Worm (Caenorhabditis elegans) whole organism, midembryonic: ENCODE data around the gene ttr-35.

Experiments
- flt-1 ChIP-seq: fragments of 200-800 bp; sonication (Bioruptor generic); IDR thresholded peaks from 2 replicates; pipeline ENCODE4 v1.3.6; 2022; ENCODE audit warnings: missing genetic modification characterization, missing compliant biosample characterization
- med-1 ChIP-seq: sonication (generic microtip); optimal IDR thresholded peaks from 2 replicates; lab custom pipeline; 2017; ENCODE audit warnings: missing genetic modification characterization, mild to moderate bottlenecking, missing compliant biosample characterization, antibody characterized with exemption, missing genetic modification reagents; ENCODE audit not compliant: insufficient read depth
- ref-1 ChIP-seq: fragments of 200-800 bp; sonication (Bioruptor generic); conservative IDR thresholded peaks from 2 replicates; pipeline ENCODE4 v1.3.6; 2022; ENCODE audit warnings: missing genetic modification reagents, missing genetic modification characterization, missing compliant biosample characterization
- tab-1 ChIP-seq: fragments of 200-800 bp; sonication (Bioruptor generic); IDR thresholded peaks from 2 replicates; pipeline ENCODE4 v1.3.6; 2022; ENCODE audit warnings: missing genetic modification characterization, missing compliant biosample characterization
- ztf-23 ChIP-seq: fragments of 200-800 bp; sonication (Bioruptor generic); IDR thresholded peaks from 2 replicates; pipeline ENCODE4 v1.3.6; 2022; ENCODE audit warnings: missing genetic modification reagents, missing genetic modification characterization, missing compliant biosample characterization

DNA sequence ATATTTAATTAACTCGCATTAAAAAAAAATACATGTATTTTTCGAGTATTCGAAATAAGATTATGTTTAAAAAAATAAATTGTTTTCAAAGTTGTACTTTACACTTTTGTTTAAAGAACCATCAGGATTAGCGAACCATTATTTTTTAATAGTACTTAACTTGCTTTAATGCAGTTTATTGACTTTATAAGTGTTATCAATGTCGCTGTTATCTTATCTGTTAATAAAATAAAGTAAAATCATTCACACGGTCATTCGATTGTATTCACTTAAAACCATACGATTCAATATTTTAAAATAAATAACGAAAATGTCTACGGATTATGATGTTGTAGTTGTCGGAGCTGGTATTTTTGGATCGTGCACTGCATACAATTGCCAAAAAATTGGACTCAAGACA lies 35.5 kb upstream of the ttr-35 start, which contains the start of gene C15B12.1:
- TF ChIP-seq med-1 (GFP tag; lab: Kevin White, UChicago) (no peak), ztf-23 (GFP tag; lab: Robert Waterston, UW) (no peak), tab-1 (GFP tag; lab: Robert Waterston, UW) (no peak), flt-1 (GFP tag; lab: Robert Waterston, UW) (no peak), ref-1 (GFP tag; lab: Robert Waterston, UW) (no peak)
